Worm (Caenorhabditis elegans): ENCODE data around the gene wdr-5.1.

wdr-5.1 gene

ce11 chrIII:3701411-3702310 is 3.4 kb upstream of the wdr-5.1 start, which contains the start of the genes pdi-1 and C14B1.2:
pdi-1 (minus strand) TSS chrIII:3701461.
C14B1.2 (plus strand) TSS chrIII:3702260.
- no peak for TF ChIP-seq unc-62 (GFP tag; optimal IDR thresholded peaks at IDR 0.05)

DNA sequence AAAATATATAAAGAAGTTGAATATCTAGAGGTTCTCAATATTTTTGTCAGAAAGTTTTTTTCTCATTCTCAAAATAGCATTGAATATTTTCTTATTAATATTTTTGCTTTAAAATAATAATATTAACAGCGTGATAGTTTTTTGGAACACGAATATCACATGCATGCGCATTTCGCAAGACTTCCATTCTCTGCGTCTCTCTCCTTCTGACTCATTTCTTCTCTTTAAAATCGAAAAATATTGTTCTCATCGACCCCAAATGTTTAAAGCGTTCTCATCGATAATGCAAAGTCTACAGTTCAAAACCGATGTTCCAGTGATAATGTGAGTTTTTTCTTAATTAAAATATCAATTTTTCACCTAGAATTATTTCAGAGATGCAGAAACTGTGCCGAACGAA is 1.7 kb upstream of the wdr-5.1 start, which contains the start of gene C14B1.3:
Gene C14B1.3 (plus strand): TSS at position 168 of the 400 bp plus-strand sequence.
- TF ChIP-seq unc-62 (GFP tag; optimal IDR thresholded peaks at IDR 0.05): no peak

DNA sequence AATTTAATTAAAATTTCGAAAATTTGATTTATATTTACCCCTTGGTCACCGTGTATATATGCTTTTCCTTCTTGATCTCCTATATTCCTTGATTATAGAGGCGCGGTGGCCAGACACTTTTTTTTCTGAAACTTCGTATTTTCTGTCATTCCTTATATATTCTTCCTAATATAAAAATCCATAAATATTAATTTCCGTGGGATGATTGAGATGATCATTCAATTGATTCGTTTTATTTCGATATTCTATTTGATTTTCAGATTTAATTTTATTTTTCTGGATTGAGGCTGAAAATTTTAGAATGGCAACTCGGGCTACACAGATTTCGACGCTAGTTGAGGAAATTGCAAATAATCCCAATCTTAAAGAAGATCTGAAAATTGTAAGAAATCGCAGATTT is 1.5 kb downstream of the wdr-5.1 start, which contains the start of gene dph-1:
Gene dph-1 (plus strand): TSS at position 301 of the 400 bp plus-strand sequence.
- TF ChIP-seq unc-62 (GFP tag; optimal IDR thresholded peaks at IDR 0.05): no peak

DNA sequence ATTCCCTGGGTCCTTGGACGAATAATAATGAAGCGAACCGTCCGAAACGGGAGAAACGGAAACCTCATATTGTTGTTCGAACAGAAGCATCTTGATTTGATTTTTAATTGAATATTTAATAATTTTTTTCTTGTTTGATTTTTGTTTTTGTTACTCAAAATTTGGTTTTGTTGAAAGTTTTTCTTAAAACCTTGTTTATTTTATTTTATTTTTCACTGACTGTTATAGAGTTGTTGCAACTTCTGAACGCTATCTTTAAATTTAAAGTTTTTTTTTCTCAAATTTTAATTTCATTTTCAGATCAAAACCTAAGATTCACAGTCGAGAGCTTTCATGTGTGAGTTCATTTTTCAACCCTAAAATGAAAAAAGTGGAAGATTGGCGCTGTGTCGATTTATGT is 3.9 kb downstream of the wdr-5.1 start, which contains the start of gene alkb-8:
Gene alkb-8 (plus strand): TSS at position 301 of the 400 bp plus-strand sequence.
- no peak for TF ChIP-seq unc-62 (GFP tag; optimal IDR thresholded peaks at IDR 0.05)

ce11 chrIII:3713163-3713562 is 8.1 kb downstream of the wdr-5.1 start, which contains the start of gene nrde-1:
nrde-1 (plus strand) TSS chrIII:3713463.
- TF ChIP-seq unc-62 (GFP tag; optimal IDR thresholded peaks at IDR 0.05): no peak

ce11 chrIII:3716073-3716659 is 11.1 kb downstream of the wdr-5.1 start:
- no peak for TF ChIP-seq unc-62 (GFP tag; optimal IDR thresholded peaks at IDR 0.05)

DNA sequence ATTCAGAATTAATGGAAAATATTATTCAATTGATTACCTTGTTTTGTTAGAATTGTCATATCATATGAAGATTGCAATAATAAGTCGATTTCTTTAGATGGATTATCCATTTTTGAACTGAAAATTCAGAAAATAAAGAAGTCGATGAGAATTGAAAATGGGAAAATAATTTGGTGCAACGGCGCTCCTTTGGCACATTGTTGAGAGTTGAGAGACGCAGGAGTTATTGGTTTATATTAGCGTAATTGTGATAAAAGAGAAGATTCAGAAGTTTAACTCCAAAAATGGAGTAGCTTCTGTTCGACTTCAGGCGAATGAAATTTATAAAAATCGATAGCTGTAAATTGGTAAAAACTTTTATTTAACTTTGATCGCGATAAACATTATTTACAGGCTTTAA is 14.5 kb downstream of the wdr-5.1 start, which contains the start of gene C14B1.8:
Gene C14B1.8 (minus strand): TSS at position 117 of the 400 bp plus-strand sequence.
- TF ChIP-seq unc-62 (GFP tag; optimal IDR thresholded peaks at IDR 0.05): no peak

- TF ChIP-seq unc-62 (GFP tag; optimal IDR thresholded peaks at IDR 0.05): no peak
Measured at ce11 chrIII:3723726-3724125, 18.6 kb downstream of the wdr-5.1 start.

- TF ChIP-seq unc-62 (GFP tag; optimal IDR thresholded peaks at IDR 0.05): no peak
Measured at ce11 chrIII:3724880-3725279, 19.8 kb downstream of the wdr-5.1 start, which contains the start of gene C14B1.12. C14B1.12 (minus strand) TSS chrIII:3724980.

DNA sequence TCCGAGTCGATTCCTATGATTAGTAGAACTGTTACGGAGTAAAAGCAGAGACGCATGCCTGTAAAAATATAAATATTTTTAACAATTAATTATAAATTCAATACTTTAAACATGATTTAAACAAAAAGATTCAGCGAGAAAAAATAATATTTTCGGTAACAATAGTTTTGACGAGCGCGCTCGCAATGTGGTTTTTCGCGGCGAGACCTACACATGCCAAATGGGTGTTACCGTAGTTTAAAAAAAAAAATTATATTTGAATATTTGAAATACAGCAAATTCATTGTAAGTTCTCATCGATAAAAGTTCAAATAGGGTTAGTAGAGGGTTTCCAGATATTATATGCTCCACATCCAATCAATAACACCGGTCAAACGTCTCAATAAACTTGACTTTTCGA is 21.4 kb downstream of the wdr-5.1 start, which contains the start of gene gldi-5:
Gene gldi-5 (minus strand): TSS at position 58 of the 400 bp plus-strand sequence.
- TF ChIP-seq unc-62 (GFP tag; optimal IDR thresholded peaks at IDR 0.05): no peak

DNA sequence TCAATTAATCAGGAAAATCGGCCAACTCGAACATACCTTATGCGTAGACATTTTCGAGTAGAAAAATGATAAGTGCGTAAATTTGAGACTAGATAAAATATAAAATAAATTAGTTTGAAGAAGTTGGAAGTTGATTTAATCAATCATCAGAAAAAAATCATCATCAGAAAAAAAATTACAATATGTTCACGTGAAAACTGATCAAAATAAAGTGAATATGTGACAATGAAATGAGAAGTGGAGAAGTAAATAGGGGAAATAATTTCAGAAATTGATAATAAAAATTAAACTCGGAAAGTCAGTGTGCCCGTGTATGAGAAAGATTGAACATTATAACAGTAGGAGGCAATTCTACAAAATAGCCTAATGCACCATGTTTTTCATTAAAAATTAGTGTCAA is 24.4 kb downstream of the wdr-5.1 start, which contains the start of gene F34D10.9:
Gene F34D10.9 (minus strand): TSS at position 101 of the 400 bp plus-strand sequence.
- TF ChIP-seq unc-62 (GFP tag; optimal IDR thresholded peaks at IDR 0.05): no peak

DNA sequence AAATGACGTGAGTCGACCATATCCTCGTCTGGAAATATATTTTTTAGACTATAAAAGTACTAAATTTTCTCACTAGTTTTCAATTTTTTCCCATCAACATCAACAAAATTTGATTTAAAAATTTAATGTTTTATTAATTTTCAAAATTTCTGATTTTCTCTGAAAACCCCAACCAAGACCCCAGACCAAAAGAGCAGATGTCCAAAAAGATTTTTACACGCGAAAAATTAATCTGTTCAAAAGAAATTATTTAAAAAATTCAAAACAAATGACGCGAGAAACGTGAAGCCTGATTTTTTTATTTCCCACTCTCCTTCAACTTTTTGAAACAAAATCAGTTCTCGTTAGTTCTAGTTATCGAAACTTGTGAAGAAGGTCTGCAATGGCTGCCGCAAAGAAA is 25.4 kb downstream of the wdr-5.1 start, which contains the start of gene F34D10.8:
Gene F34D10.8 (plus strand): TSS at position 301 of the 400 bp plus-strand sequence.
- no peak for TF ChIP-seq unc-62 (GFP tag; optimal IDR thresholded peaks at IDR 0.05)

ce11 chrIII:3734007-3734406 is 28.9 kb downstream of the wdr-5.1 start, which contains the start of gene F34D10.3:
F34D10.3 (plus strand) TSS chrIII:3734255.
- no peak for TF ChIP-seq unc-62 (GFP tag; optimal IDR thresholded peaks at IDR 0.05)

DNA sequence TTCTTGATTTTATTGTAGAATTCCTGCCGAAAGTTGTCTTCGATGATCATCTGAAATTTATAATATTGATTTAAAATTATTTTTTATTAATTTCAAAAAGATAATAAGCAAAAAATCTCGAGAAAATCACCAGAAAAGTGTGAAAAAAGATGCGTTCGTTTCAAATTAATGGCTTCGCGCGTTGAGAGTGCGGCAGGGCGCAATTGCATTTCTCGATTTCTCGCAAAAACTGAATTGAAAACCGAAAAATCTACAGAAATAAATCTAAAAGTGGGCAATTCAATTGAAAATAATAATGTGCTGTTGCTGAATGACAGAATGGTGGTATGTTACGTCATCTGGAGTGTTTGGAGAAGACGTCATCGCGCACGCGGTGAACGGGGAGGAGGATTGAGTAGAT is 29.9 kb downstream of the wdr-5.1 start, which contains the start of gene evl-18:
Gene evl-18 (minus strand): TSS at position 50 of the 400 bp plus-strand sequence.
- no peak for TF ChIP-seq unc-62 (GFP tag; optimal IDR thresholded peaks at IDR 0.05)

DNA sequence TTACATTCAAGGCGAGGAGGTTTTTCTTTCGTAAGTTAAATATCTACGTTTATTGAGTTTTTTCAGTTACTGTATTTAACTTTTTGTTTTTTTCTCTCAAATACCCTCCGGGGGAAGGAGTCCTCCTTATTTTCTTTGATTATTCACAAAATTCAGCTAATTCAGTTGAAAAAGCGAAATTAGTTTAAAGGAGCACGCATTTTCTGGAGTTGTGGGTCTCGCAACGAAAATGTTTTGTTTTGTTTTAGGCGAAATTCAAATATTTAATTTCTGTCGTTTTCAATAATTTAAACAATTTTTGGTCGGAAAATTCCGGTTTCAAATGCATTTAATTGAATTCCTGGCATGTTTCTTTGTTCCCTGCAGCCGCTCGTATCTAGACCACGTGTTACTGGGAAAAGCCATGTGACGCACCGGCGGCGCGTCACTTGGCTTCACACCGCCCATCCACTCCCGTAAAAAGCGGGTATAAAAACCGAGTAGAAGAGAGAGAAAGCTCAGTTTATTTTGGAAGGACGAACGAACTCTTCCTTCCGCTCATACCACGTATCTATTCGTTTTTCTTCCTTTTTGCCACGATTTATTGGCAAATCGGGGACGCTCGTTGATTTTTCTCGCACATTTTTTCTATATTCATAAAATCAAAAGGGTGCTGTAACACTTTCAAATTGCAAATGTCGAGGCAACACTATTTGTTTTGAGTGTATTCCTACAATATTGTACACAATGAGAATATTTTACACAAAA is 30.6 kb downstream of the wdr-5.1 start:
- TF ChIP-seq unc-62 (GFP tag; optimal IDR thresholded peaks at IDR 0.05): no peak
